3 worm cellular contexts compared by ENCODE assay signal in the genomic region with DNA sequence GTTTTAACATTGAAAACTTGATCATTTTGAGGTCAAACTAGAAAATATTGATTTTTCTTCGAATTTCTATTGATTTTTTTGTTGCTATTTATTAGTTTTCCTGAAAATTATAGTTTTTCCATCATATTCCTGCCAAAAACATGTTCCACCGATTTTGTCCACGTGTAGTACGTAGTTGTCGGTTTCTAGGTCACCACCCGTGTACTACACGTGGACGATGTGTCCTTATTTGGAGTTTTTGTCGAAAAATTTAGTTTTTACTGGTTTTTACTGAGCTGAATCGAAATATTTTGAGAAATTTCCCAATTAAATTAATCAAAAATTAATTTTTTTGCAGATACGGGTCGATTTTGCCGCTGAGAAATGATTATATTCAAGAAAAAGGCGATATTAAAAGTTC.
A peak's percentile ranks its signal among the peaks of the same experiment; 100 is the strongest.
TF ChIP-seq lines count a peak whose summit lies in the region.

No protein-coding gene starts in this region.

TF ChIP-seq in whole organism, L2 larva, 48 proteins besides CTCF, POLR2A, EP300 and RAD21 (continued from another document):
- peak; percentile 37 for TF ChIP-seq crh-2 (tag; optimal IDR thresholded peaks at IDR 0.05; lab: Kevin White, UChicago)
- TF ChIP-seq snpc-4 (tag; optimal IDR thresholded peaks at IDR 0.05; lab: Kevin White, UChicago), result no peak
- peak; percentile 77 for TF ChIP-seq sma-3 (GFP tag; optimal IDR thresholded peaks at IDR 0.05; lab: Kevin White, UChicago)
- TF ChIP-seq ceh-16 (tag; optimal IDR thresholded peaks at IDR 0.05; lab: Kevin White, UChicago), result no peak
- TF ChIP-seq ama-1 (optimal IDR thresholded peaks at IDR 0.05; lab: Kevin White, UChicago), result no peak
- peak; percentile 62 for TF ChIP-seq gmeb-1 (tag; optimal IDR thresholded peaks at IDR 0.05; lab: Kevin White, UChicago)
- no peak for TF ChIP-seq alr-1 (tag; optimal IDR thresholded peaks at IDR 0.05; lab: Kevin White, UChicago)
- TF ChIP-seq mab-5 (tag; optimal IDR thresholded peaks at IDR 0.05; lab: Kevin White, UChicago), result no peak
- TF ChIP-seq unc-62 (GFP tag; optimal IDR thresholded peaks at IDR 0.05; lab: Kevin White, UChicago), result no peak
- TF ChIP-seq mbf-1 (tag; optimal IDR thresholded peaks at IDR 0.05; lab: Kevin White, UChicago), result no peak
- TF ChIP-seq ZK546.5 (tag; optimal IDR thresholded peaks at IDR 0.05; lab: Kevin White, UChicago), result no peak
- TF ChIP-seq sem-4 (tag; optimal IDR thresholded peaks at IDR 0.05; lab: Kevin White, UChicago), result no peak
- TF ChIP-seq nhr-77 (tag; optimal IDR thresholded peaks at IDR 0.05; lab: Kevin White, UChicago), result no peak

TF ChIP-seq in whole organism, L4 larva, 104 proteins besides CTCF, POLR2A, EP300 and RAD21 (continued from another document):
- TF ChIP-seq ceh-82 (tag; optimal IDR thresholded peaks at IDR 0.05; lab: Kevin White, UChicago), result no peak
- TF ChIP-seq F26F4.8 (GFP tag; conservative IDR thresholded peaks at IDR 0.05; lab: Robert Waterston, UW), result no peak
- TF ChIP-seq tra-1 (GFP tag; IDR thresholded peaks at IDR 0.05; lab: Robert Waterston, UW), result peak; percentile 11; the same call in 1 of the 2 replicates
- TF ChIP-seq duxl-1 (tag; optimal IDR thresholded peaks at IDR 0.05; lab: Kevin White, UChicago; ENCODE audit: poor library complexity), result peak; percentile 45
- TF ChIP-seq dmd-9 (GFP tag; IDR thresholded peaks at IDR 0.05; lab: Robert Waterston, UW), result peak; percentile 90
- TF ChIP-seq mxl-3 (GFP tag; optimal IDR thresholded peaks at IDR 0.05; lab: Kevin White, UChicago), result no peak
- peak; percentile 49 for TF ChIP-seq rbr-2 (tag; optimal IDR thresholded peaks at IDR 0.05; lab: Kevin White, UChicago)
- TF ChIP-seq hmg-1.1 (GFP tag; IDR thresholded peaks at IDR 0.05; lab: Robert Waterston, UW), result 0 out of 2 replicates have a peak, but pooled peaks have one; percentile 16
- TF ChIP-seq mes-2 (tag; optimal IDR thresholded peaks at IDR 0.05; lab: Kevin White, UChicago; ENCODE audit: poor library complexity, severe bottlenecking), result peak; percentile 97
- TF ChIP-seq daf-8 (GFP tag; IDR thresholded peaks at IDR 0.05; lab: Robert Waterston, UW), result no peak
- TF ChIP-seq Y48G9A.11 (GFP tag; IDR thresholded peaks at IDR 0.05; lab: Robert Waterston, UW), result peak; percentile 69
- TF ChIP-seq dpl-1 (GFP tag; optimal IDR thresholded peaks at IDR 0.05; lab: Kevin White, UChicago), result peak; percentile 65
- no peak for TF ChIP-seq spr-3 (GFP tag; optimal IDR thresholded peaks at IDR 0.05; lab: Kevin White, UChicago)

TF ChIP-seq in whole organism, late embryonic, 69 proteins besides CTCF, POLR2A, EP300 and RAD21 (continued from another document):
- TF ChIP-seq nfya-1 (tag; optimal IDR thresholded peaks at IDR 0.05; lab: Kevin White, UChicago) (no peak), K02D7.2 (tag; optimal IDR thresholded peaks at IDR 0.05; lab: Kevin White, UChicago) (no peak), lim-6 (tag; optimal IDR thresholded peaks at IDR 0.05; lab: Kevin White, UChicago) (no peak), ceh-14 (tag; optimal IDR thresholded peaks at IDR 0.05; lab: Kevin White, UChicago) (peak; percentile 24), ttx-3 (tag; optimal IDR thresholded peaks at IDR 0.05; lab: Kevin White, UChicago) (no peak), madf-2 (tag; optimal IDR thresholded peaks at IDR 0.05; lab: Kevin White, UChicago) (no peak), C08G9.2 (tag; optimal IDR thresholded peaks at IDR 0.05; lab: Kevin White, UChicago) (peak; percentile 88), unc-3 (GFP tag; conservative IDR thresholded peaks at IDR 0.05; lab: Robert Waterston, UW) (no peak), unc-3 (tag; optimal IDR thresholded peaks at IDR 0.05; lab: Kevin White, UChicago) (no peak), sdc-2 (tag; optimal IDR thresholded peaks at IDR 0.05; lab: Kevin White, UChicago) (no peak), hlh-30 (tag; optimal IDR thresholded peaks at IDR 0.05; lab: Kevin White, UChicago; ENCODE audit: insufficient read depth) (no peak), unc-55 (GFP tag; optimal IDR thresholded peaks at IDR 0.05; lab: Kevin White, UChicago) (no peak), hlh-8 (tag; optimal IDR thresholded peaks at IDR 0.05; lab: Kevin White, UChicago) (peak; percentile 63), pax-1 (tag; optimal IDR thresholded peaks at IDR 0.05; lab: Kevin White, UChicago) (no peak), ceh-22 (tag; optimal IDR thresholded peaks at IDR 0.05; lab: Kevin White, UChicago) (no peak), ceh-2 (tag; optimal IDR thresholded peaks at IDR 0.05; lab: Kevin White, UChicago) (peak; percentile 86), fkh-6 (tag; optimal IDR thresholded peaks at IDR 0.05; lab: Kevin White, UChicago) (peak; percentile 50), ceh-6 (GFP tag; optimal IDR thresholded peaks at IDR 0.05; lab: Kevin White, UChicago) (no peak), fax-1 (tag; optimal IDR thresholded peaks at IDR 0.05; lab: Kevin White, UChicago) (peak; percentile 62), mec-3 (tag; optimal IDR thresholded peaks at IDR 0.05; lab: Kevin White, UChicago; ENCODE audit: borderline replicate concordance) (no peak), ceh-31 (tag; optimal IDR thresholded peaks at IDR 0.05; lab: Kevin White, UChicago) (peak; percentile 88), zip-5 (tag; optimal IDR thresholded peaks at IDR 0.05; lab: Kevin White, UChicago) (peak; percentile 64)
